Fruit fly (Drosophila melanogaster) whole organism, prepupa: ENCODE results near the gene CG12206.

ENCODE experiments used
- Hr38 ChIP-seq: sonication (Bioruptor generic); optimal IDR thresholded peaks from 2 replicates; lab custom pipeline; 2016; ENCODE audit warnings: missing biosample characterization, missing genetic modification characterization
- pdm3 ChIP-seq: fragments of 200-800 bp; sonication (Bioruptor generic); optimal IDR thresholded peaks from 3 replicates; lab custom pipeline; 2016; ENCODE audit warnings: missing biosample characterization, missing genetic modification characterization
- spab ChIP-seq: fragments of 200-800 bp; sonication (Bioruptor generic); optimal IDR thresholded peaks from 2 replicates; lab custom pipeline; 2017; ENCODE audit warnings: missing biosample characterization, mild to moderate bottlenecking, missing genetic modification characterization, missing genetic modification reagents

DNA sequence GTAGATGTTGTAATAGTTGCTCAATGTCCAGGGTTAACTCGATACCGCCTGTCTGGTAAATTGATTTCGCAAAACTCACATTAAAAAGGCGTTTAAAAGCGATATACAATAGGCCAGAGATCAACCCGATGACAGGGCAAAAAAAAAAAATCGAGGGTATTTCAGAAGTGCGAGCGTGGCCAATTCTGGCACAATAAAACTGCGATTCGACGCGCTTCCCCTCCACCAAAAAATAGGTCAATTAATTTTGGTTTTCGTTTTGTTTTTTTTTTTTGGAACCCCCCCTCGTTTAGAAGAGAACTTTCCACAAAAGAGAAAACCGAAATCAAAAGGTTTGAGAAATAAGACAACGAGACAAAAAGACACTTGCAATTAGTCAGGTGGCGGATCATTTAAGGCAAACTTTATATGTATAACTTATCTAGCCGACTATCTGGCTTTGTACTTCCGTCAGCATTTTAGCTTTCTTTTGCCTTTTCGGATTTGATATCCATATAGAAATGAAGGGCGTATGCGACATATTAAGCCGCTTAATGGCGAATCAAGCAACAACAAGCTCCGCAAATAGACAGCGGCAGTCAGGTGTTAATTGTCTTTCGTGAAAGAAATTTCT is 3.8 kb downstream of the CG12206 start:
- TF ChIP-seq pdm3 (GFP tag; lab: Kevin White, UChicago), result no peak
- no peak for TF ChIP-seq Hr38 (GFP tag; lab: Kevin White, UChicago)
- no peak for TF ChIP-seq spab (GFP tag; lab: Kevin White, UChicago)
